Worm (Caenorhabditis elegans): ENCODE results near the gene ZK353.3.

ce11 chrIII:8403507-8403906 lies 7.7 kb downstream of the ZK353.3 start, which contains the start of gene cutc-1:
- no peak for TF ChIP-seq lin-15B (tag; optimal IDR thresholded peaks at IDR 0.05)
- no peak for TF ChIP-seq nhr-23 (tag; optimal IDR thresholded peaks at IDR 0.05)
- TF ChIP-seq elt-2 (tag; optimal IDR thresholded peaks at IDR 0.05): no peak
- no peak for TF ChIP-seq nfya-1 (tag; optimal IDR thresholded peaks at IDR 0.05; ENCODE audit: insufficient read depth)
- TF ChIP-seq unc-62 (GFP tag; optimal IDR thresholded peaks at IDR 0.05): no peak
- TF ChIP-seq pqm-1 (tag; optimal IDR thresholded peaks at IDR 0.05): no peak
- TF ChIP-seq nhr-12 (tag; optimal IDR thresholded peaks at IDR 0.05): no peak
- TF ChIP-seq nhr-237 (tag; optimal IDR thresholded peaks at IDR 0.05): no peak

All from whole organism, L3 larva.